Fruit fly (Drosophila melanogaster) whole organism, embryonic: Measurements from ENCODE around the gene CG3184.

ENCODE experiments used
- Atf-2 ChIP-seq: fragments of 200-800 bp; sonication (Bioruptor generic); optimal IDR thresholded peaks from 2 replicates; lab custom pipeline; 2016; ENCODE audit warnings: missing biosample characterization, missing genetic modification characterization
- Awh ChIP-seq: fragments of 200-800 bp; sonication (Bioruptor generic); IDR thresholded peaks from 2 replicates; pipeline ENCODE4, ENCODE4 v1.3.6; 2022; ENCODE audit warnings: missing biosample characterization, missing genetic modification characterization
- CG10543 ChIP-seq: fragments of 200-800 bp; sonication (Bioruptor generic); optimal IDR thresholded peaks from 3 replicates; lab custom pipeline; 2017; ENCODE audit warnings: missing biosample characterization, mild to moderate bottlenecking, missing genetic modification characterization, moderate library complexity
- CG13775 ChIP-seq: fragments of 200-800 bp; sonication (Bioruptor generic); optimal IDR thresholded peaks from 3 replicates; lab custom pipeline; 2017; ENCODE audit warnings: missing biosample characterization, mild to moderate bottlenecking, missing genetic modification characterization
- CG14710 ChIP-seq: fragments of 200-800 bp; sonication (Bioruptor generic); optimal IDR thresholded peaks from 3 replicates; lab custom pipeline; 2019; ENCODE audit warnings: missing biosample characterization, mild to moderate bottlenecking, missing genetic modification characterization, moderate library complexity
- CG15269 ChIP-seq: fragments of 200-800 bp; sonication (Bioruptor generic); optimal IDR thresholded peaks from 2 replicates; lab custom pipeline; 2018; ENCODE audit warnings: missing biosample characterization, mild to moderate bottlenecking, missing genetic modification characterization, moderate library complexity
- CG16813 ChIP-seq: fragments of 200-800 bp; sonication (Bioruptor generic); IDR thresholded peaks from 3 replicates; pipeline ENCODE4 v1.3.6; 2022; ENCODE audit warnings: missing biosample characterization, missing genetic modification characterization; ENCODE audit not compliant: partially characterized antibody
- CG17385 ChIP-seq: fragments of 200-800 bp; sonication (Bioruptor generic); optimal IDR thresholded peaks from 3 replicates; lab custom pipeline; 2018; ENCODE audit warnings: missing biosample characterization, mild to moderate bottlenecking, missing genetic modification characterization
- CG1832 ChIP-seq: fragments of 200-800 bp; sonication (Bioruptor generic); optimal IDR thresholded peaks from 2 replicates; lab custom pipeline; 2017; ENCODE audit warnings: missing biosample characterization, mild to moderate bottlenecking, missing genetic modification characterization, inconsistent platforms
- CG2678 ChIP-seq: fragments of 200-800 bp; sonication (Bioruptor generic); optimal IDR thresholded peaks from 3 replicates; lab custom pipeline; 2019; ENCODE audit warnings: missing biosample characterization, mild to moderate bottlenecking, missing genetic modification characterization, moderate library complexity
- CG3065 ChIP-seq: fragments of 200-800 bp; sonication (Bioruptor generic); optimal IDR thresholded peaks from 2 replicates; lab custom pipeline; 2016; ENCODE audit warnings: missing biosample characterization, missing genetic modification characterization
- CG4360 ChIP-seq: fragments of 200-800 bp; sonication (Bioruptor generic); IDR thresholded peaks from 2 replicates; pipeline ENCODE4 v1.3.6; 2022; ENCODE audit warnings: missing biosample characterization, missing genetic modification characterization
- CG4404 ChIP-seq: fragments of 200-800 bp; sonication (Bioruptor generic); IDR thresholded peaks from 2 replicates; pipeline ENCODE4 v1.3.6; 2022; ENCODE audit warnings: missing biosample characterization, missing genetic modification characterization
- CG5180 ChIP-seq: fragments of 200-800 bp; sonication (Bioruptor generic); optimal IDR thresholded peaks from 3 replicates; lab custom pipeline; 2017; ENCODE audit warnings: missing biosample characterization, missing genetic modification characterization, mild to moderate bottlenecking, moderate library complexity, missing genetic modification reagents
- CG6272 ChIP-seq: fragments of 200-800 bp; sonication (Bioruptor generic); IDR thresholded peaks from 2 replicates; pipeline ENCODE4 v1.3.6; 2022; ENCODE audit warnings: missing biosample characterization, missing genetic modification characterization
- CG8765 ChIP-seq: fragments of 200-800 bp; sonication (Bioruptor generic); IDR thresholded peaks from 2 replicates; pipeline ENCODE4 v1.3.6; 2022; ENCODE audit warnings: missing biosample characterization, missing genetic modification characterization
- Dbx ChIP-seq: fragments of 200-800 bp; sonication (Bioruptor generic); IDR thresholded peaks from 3 replicates; pipeline ENCODE4 v1.3.6; 2022; ENCODE audit warnings: missing biosample characterization, missing genetic modification characterization
- Dip3 ChIP-seq: fragments of 200-800 bp; sonication (Bioruptor generic); optimal IDR thresholded peaks from 3 replicates; lab custom pipeline; 2016; ENCODE audit warnings: missing biosample characterization, missing genetic modification characterization
- Doc2 ChIP-seq: fragments of 200-800 bp; sonication (Bioruptor generic); IDR thresholded peaks from 2 replicates; pipeline ENCODE4 v1.3.6; 2022; ENCODE audit warnings: missing biosample characterization, missing genetic modification characterization
- Fer3 ChIP-seq: fragments of 200-800 bp; sonication (Bioruptor generic); optimal IDR thresholded peaks from 2 replicates; lab custom pipeline; 2018; ENCODE audit warnings: missing biosample characterization, mild to moderate bottlenecking, missing genetic modification characterization, moderate library complexity
- HLH3B ChIP-seq: fragments of 200-800 bp; sonication (Bioruptor generic); IDR thresholded peaks from 2 replicates; pipeline ENCODE4 v1.3.6; 2022; ENCODE audit warnings: missing biosample characterization, missing genetic modification characterization
- Hey ChIP-seq: fragments of 200-800 bp; sonication (Bioruptor generic); optimal IDR thresholded peaks from 3 replicates; lab custom pipeline; 2018; ENCODE audit warnings: missing biosample characterization, mild to moderate bottlenecking, missing genetic modification characterization
- MBD-R2 ChIP-seq: fragments of 200-800 bp; sonication (Bioruptor generic); IDR thresholded peaks from 2 replicates; pipeline ENCODE4 v1.3.6; 2022; ENCODE audit warnings: missing biosample characterization, missing genetic modification characterization
- MESR4 ChIP-seq: fragments of 200-800 bp; sonication (Bioruptor generic); optimal IDR thresholded peaks from 2 replicates; lab custom pipeline; 2018; ENCODE audit warnings: missing biosample characterization, mild to moderate bottlenecking, missing genetic modification characterization, moderate library complexity
- Mrtf ChIP-seq: fragments of 200-800 bp; sonication (Bioruptor generic); IDR thresholded peaks from 3 replicates; pipeline ENCODE4 v1.3.6; 2022; ENCODE audit warnings: missing biosample characterization, missing genetic modification characterization
- NK7.1 ChIP-seq: fragments of 200-800 bp; sonication (Bioruptor generic); optimal IDR thresholded peaks from 3 replicates; lab custom pipeline; 2016; ENCODE audit warnings: missing biosample characterization, missing genetic modification characterization
- Opbp ChIP-seq: fragments of 200-800 bp; sonication (Bioruptor generic); IDR thresholded peaks from 3 replicates; pipeline ENCODE4 v1.3.6; 2022; ENCODE audit warnings: missing biosample characterization, missing genetic modification characterization; ENCODE audit not compliant: partially characterized antibody
- Optix ChIP-seq: fragments of 200-800 bp; sonication (Bioruptor generic); IDR thresholded peaks from 3 replicates; pipeline ENCODE4 v1.3.6; 2022; ENCODE audit warnings: missing biosample characterization, missing genetic modification characterization
- Pdp1 ChIP-seq, 2 experiments: fragments of 200-800 bp; sonication (Bioruptor generic); optimal IDR thresholded peaks; 3 replicates each; lab custom pipeline; 2016; ENCODE audit warnings: missing biosample characterization in 2 of 2, missing genetic modification characterization in 2 of 2, mild to moderate bottlenecking in 1 of 2, moderate library complexity in 1 of 2
- Rfx ChIP-seq: fragments of 200-800 bp; sonication (Bioruptor generic); IDR thresholded peaks from 2 replicates; pipeline ENCODE4 v1.3.6; 2022; ENCODE audit warnings: missing biosample characterization, missing genetic modification characterization
- Scr ChIP-seq: fragments of 200-800 bp; sonication (Bioruptor generic); IDR thresholded peaks from 2 replicates; pipeline ENCODE4 v1.3.6; 2022; ENCODE audit warnings: missing biosample characterization, missing genetic modification characterization; ENCODE audit not compliant: partially characterized antibody
- Xrp1 ChIP-seq: fragments of 200-800 bp; sonication (Bioruptor generic); IDR thresholded peaks from 2 replicates; pipeline ENCODE4 v1.3.6; 2022; ENCODE audit warnings: missing biosample characterization, missing genetic modification characterization
- ab ChIP-seq: fragments of 200-800 bp; sonication (Bioruptor generic); optimal IDR thresholded peaks from 2 replicates; lab custom pipeline; 2016; ENCODE audit warnings: missing biosample characterization, missing genetic modification characterization
- ci ChIP-seq: fragments of 200-800 bp; sonication (Bioruptor generic); IDR thresholded peaks from 3 replicates; pipeline ENCODE4 v1.3.6; 2022; ENCODE audit warnings: missing biosample characterization, missing genetic modification characterization
- crol ChIP-seq: fragments of 200-800 bp; sonication (Bioruptor generic); IDR thresholded peaks from 2 replicates; pipeline ENCODE4 v1.3.6; 2022; ENCODE audit warnings: missing biosample characterization, missing genetic modification characterization
- da ChIP-seq: fragments of 200-800 bp; sonication (Bioruptor generic); optimal IDR thresholded peaks from 2 replicates; lab custom pipeline; 2016; ENCODE audit warnings: missing biosample characterization, missing genetic modification characterization
- dan ChIP-seq: fragments of 200-800 bp; sonication (Bioruptor generic); IDR thresholded peaks from 2 replicates; pipeline ENCODE4 v1.3.6; 2022; ENCODE audit warnings: missing biosample characterization, missing genetic modification characterization
- grn ChIP-seq: fragments of 200-800 bp; sonication (Bioruptor generic); optimal IDR thresholded peaks from 3 replicates; lab custom pipeline; 2017; ENCODE audit warnings: missing biosample characterization, missing genetic modification characterization
- gsb ChIP-seq: fragments of 200-800 bp; sonication (Bioruptor generic); IDR thresholded peaks from 2 replicates; pipeline ENCODE4 v1.3.6; 2022; ENCODE audit warnings: missing biosample characterization, missing genetic modification characterization
- insv ChIP-seq, 2 experiments: fragments of 200-800 bp; sonication (Bioruptor generic); optimal IDR thresholded peaks; 3 replicates each; lab custom pipeline; 2016 to 2018; ENCODE audit warnings: missing biosample characterization in 2 of 2, missing genetic modification characterization in 2 of 2
- inv ChIP-seq: fragments of 200-800 bp; sonication (Bioruptor generic); IDR thresholded peaks from 2 replicates; pipeline ENCODE4 v1.3.6; 2022; ENCODE audit warnings: missing biosample characterization, missing genetic modification characterization; ENCODE audit not compliant: partially characterized antibody
- klu ChIP-seq: fragments of 200-800 bp; sonication (Bioruptor generic); IDR thresholded peaks from 2 replicates; pipeline ENCODE4 v1.3.6; 2022; ENCODE audit warnings: missing biosample characterization, missing genetic modification characterization
- kni ChIP-seq: fragments of 200-800 bp; sonication (Bioruptor generic); optimal IDR thresholded peaks from 3 replicates; lab custom pipeline; 2017; ENCODE audit warnings: mild to moderate bottlenecking, missing biosample characterization, missing genetic modification reagents, missing genetic modification characterization
- lab ChIP-seq: fragments of 200-800 bp; sonication (Bioruptor generic); optimal IDR thresholded peaks from 3 replicates; lab custom pipeline; 2017; ENCODE audit warnings: missing biosample characterization, missing genetic modification characterization, mild to moderate bottlenecking, moderate library complexity, missing genetic modification reagents
- lmd ChIP-seq: fragments of 200-800 bp; sonication (Bioruptor generic); IDR thresholded peaks from 2 replicates; pipeline ENCODE4 v1.3.6; 2022; ENCODE audit warnings: missing biosample characterization, missing genetic modification characterization
- mld ChIP-seq: fragments of 200-800 bp; sonication (Bioruptor generic); IDR thresholded peaks from 3 replicates; pipeline ENCODE4 v1.3.6; 2022; ENCODE audit warnings: missing biosample characterization, missing genetic modification characterization; ENCODE audit not compliant: partially characterized antibody
- odd ChIP-seq: fragments of 200-800 bp; sonication (Bioruptor generic); optimal IDR thresholded peaks from 2 replicates; lab custom pipeline; 2017; ENCODE audit warnings: missing biosample characterization, mild to moderate bottlenecking, missing genetic modification characterization
- org-1 ChIP-seq: fragments of 200-800 bp; sonication (Bioruptor generic); optimal IDR thresholded peaks from 2 replicates; lab custom pipeline; 2017; ENCODE audit warnings: missing biosample characterization, missing genetic modification characterization
- scrt ChIP-seq: fragments of 200-800 bp; sonication (Bioruptor generic); optimal IDR thresholded peaks from 2 replicates; lab custom pipeline; 2018; ENCODE audit warnings: missing biosample characterization, mild to moderate bottlenecking, missing genetic modification characterization, moderate library complexity
- tio ChIP-seq: fragments of 200-800 bp; sonication (Bioruptor generic); optimal IDR thresholded peaks from 2 replicates; lab custom pipeline; 2017; ENCODE audit warnings: missing biosample characterization, missing genetic modification characterization, inconsistent platforms
- tup ChIP-seq: fragments of 200-800 bp; sonication (Bioruptor generic); optimal IDR thresholded peaks from 2 replicates; lab custom pipeline; 2016; ENCODE audit warnings: missing biosample characterization, mild to moderate bottlenecking, missing genetic modification characterization, moderate library complexity

The CG3184 gene

dm6 chrX:6719968-6720367 lies 31.4 kb upstream of the CG3184 start (continued):
- no peak for TF ChIP-seq tup
- TF ChIP-seq CG10543: peak; percentile 45
- TF ChIP-seq CG6272: no peak
- TF ChIP-seq ci (GFP tag; lab: Robert Waterston, UW): 0 out of 3 replicates have a peak, but pooled peaks have one; percentile 16
- no peak for TF ChIP-seq CG15269 (tag; lab: Kevin White, UChicago)
- no peak for TF ChIP-seq dan (GFP tag; lab: Robert Waterston, UW)
- no peak for TF ChIP-seq kni (GFP tag; lab: Kevin White, UChicago)
- no peak for TF ChIP-seq Atf-2
- no peak for TF ChIP-seq Dip3
- TF ChIP-seq Fer3 (tag; lab: Kevin White, UChicago): peak; percentile 32
- TF ChIP-seq Scr (GFP tag; lab: Robert Waterston, UW): no peak
- TF ChIP-seq HLH3B (GFP tag; lab: Robert Waterston, UW): no peak
- no peak for TF ChIP-seq klu
- no peak for TF ChIP-seq inv (GFP tag; lab: Robert Waterston, UW)
- TF ChIP-seq Opbp (GFP tag; lab: Robert Waterston, UW): no peak
- TF ChIP-seq ab (GFP tag; lab: Kevin White, UChicago): no peak
- no peak for TF ChIP-seq Doc2 (GFP tag; lab: Robert Waterston, UW)
- no peak for TF ChIP-seq NK7.1 (GFP tag; lab: Kevin White, UChicago)
- 0 out of 3 replicates have a peak, but pooled peaks have one; percentile 11 for TF ChIP-seq Mrtf (GFP tag; lab: Robert Waterston, UW)
- no peak for TF ChIP-seq odd (GFP tag; lab: Kevin White, UChicago)
- TF ChIP-seq Pdp1 (GFP tag; optimal IDR thresholded peaks at IDR 0.05; lab: Kevin White, UChicago): no peak
- TF ChIP-seq MBD-R2: peak; percentile 13; the same call in 1 of the 2 replicates
- no peak for TF ChIP-seq CG4360
- TF ChIP-seq org-1: no peak
- no peak for TF ChIP-seq gsb (GFP tag; lab: Robert Waterston, UW)
- no peak for TF ChIP-seq insv (GFP tag; optimal IDR thresholded peaks at IDR 0.05; lab: Kevin White, UChicago)
- TF ChIP-seq Optix (GFP tag; lab: Robert Waterston, UW): 0 out of 3 replicates have a peak, but pooled peaks have one; percentile 20
- no peak for TF ChIP-seq da (GFP tag; lab: Kevin White, UChicago)
- TF ChIP-seq lab: peak; percentile 46
- TF ChIP-seq CG16813 (GFP tag; lab: Robert Waterston, UW): no peak
- TF ChIP-seq tio (GFP tag; lab: Kevin White, UChicago): no peak
- no peak; the same call in 1 of the 2 replicates for TF ChIP-seq Rfx (GFP tag; lab: Robert Waterston, UW)
- TF ChIP-seq CG14710 (tag; lab: Kevin White, UChicago): no peak
- no peak for TF ChIP-seq CG8765 (GFP tag; lab: Robert Waterston, UW)
- no peak for TF ChIP-seq lmd (GFP tag; lab: Robert Waterston, UW)
- no peak for TF ChIP-seq grn (GFP tag; lab: Kevin White, UChicago)
- TF ChIP-seq mld: no peak
- no peak for TF ChIP-seq CG13775 (GFP tag; lab: Kevin White, UChicago)
- TF ChIP-seq MESR4 (GFP tag; lab: Kevin White, UChicago): no peak
- TF ChIP-seq scrt: no peak
- peak; percentile 45 for TF ChIP-seq CG2678 (tag; lab: Kevin White, UChicago)
- no peak for TF ChIP-seq Hey (tag; lab: Kevin White, UChicago)
- no peak for TF ChIP-seq crol (GFP tag; lab: Robert Waterston, UW)
- no peak for TF ChIP-seq CG3065 (GFP tag; lab: Kevin White, UChicago)
- TF ChIP-seq Xrp1 (GFP tag; lab: Robert Waterston, UW): 0 out of 2 replicates have a peak, but pooled peaks have one; percentile 22
- TF ChIP-seq CG17385 (GFP tag; lab: Kevin White, UChicago): peak; percentile 0
- TF ChIP-seq Dbx (GFP tag; lab: Robert Waterston, UW): 0 out of 3 replicates have a peak, but pooled peaks have one; percentile 41
- TF ChIP-seq CG4404 (GFP tag; lab: Robert Waterston, UW): no peak
- TF ChIP-seq Awh (GFP tag; lab: Robert Waterston, UW): peak; percentile 51; the same call in 1 of the 2 replicates
- peak; percentile 18 for TF ChIP-seq CG5180 (GFP tag; lab: Kevin White, UChicago)
- no peak for TF ChIP-seq CG1832 (GFP tag; lab: Kevin White, UChicago)
